Fruit fly (Drosophila melanogaster): ENCODE data around the gene Arp3.
A peak's percentile ranks its signal among the peaks of the same experiment; 100 is the strongest.

The Arp3 gene

DNA sequence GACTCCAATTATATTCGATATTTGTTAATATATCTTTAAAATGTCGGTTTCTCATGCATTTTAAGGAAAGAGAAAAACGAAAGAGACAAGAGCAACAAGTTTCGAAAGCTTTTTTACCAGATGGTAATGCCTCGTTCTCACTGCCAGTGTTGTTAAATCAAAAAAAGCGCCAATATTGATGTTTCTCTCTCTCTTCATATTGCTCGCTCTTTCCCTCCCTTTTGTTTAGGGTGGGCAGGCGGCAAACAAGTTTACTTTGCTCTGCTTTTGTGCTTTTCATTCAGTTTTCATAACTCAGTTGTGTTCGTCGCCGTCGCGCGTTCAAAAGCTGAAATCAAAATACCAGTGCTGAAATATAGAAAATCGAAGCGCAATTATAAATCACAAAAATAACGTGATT lies 33.9 kb downstream of the Arp3 start (continued):
- TF ChIP-seq Met (GFP tag; optimal IDR thresholded peaks at IDR 0.05) (peak; percentile 59), eg (GFP tag; IDR thresholded peaks at IDR 0.05) (0 out of 3 replicates have a peak, but pooled peaks have one; percentile 18), CG8632 (GFP tag; optimal IDR thresholded peaks at IDR 0.05) (peak; percentile 28), vri (GFP tag; optimal IDR thresholded peaks at IDR 0.05) (peak; percentile 88), CG34406 (GFP tag; optimal IDR thresholded peaks at IDR 0.05) (peak; percentile 19), achi (GFP tag; optimal IDR thresholded peaks at IDR 0.05) (peak; percentile 32), Ets96B (tag; optimal IDR thresholded peaks at IDR 0.05) (peak; percentile 4), CG6792 (GFP tag; optimal IDR thresholded peaks at IDR 0.05) (peak; percentile 38), CG7368 (GFP tag; optimal IDR thresholded peaks at IDR 0.05) (peak; percentile 44), CG16779 (tag; optimal IDR thresholded peaks at IDR 0.05) (peak; percentile 47), CG8119 (GFP tag; IDR thresholded peaks at IDR 0.05) (peak; percentile 49; the same call in 1 of the 3 replicates)

DNA sequence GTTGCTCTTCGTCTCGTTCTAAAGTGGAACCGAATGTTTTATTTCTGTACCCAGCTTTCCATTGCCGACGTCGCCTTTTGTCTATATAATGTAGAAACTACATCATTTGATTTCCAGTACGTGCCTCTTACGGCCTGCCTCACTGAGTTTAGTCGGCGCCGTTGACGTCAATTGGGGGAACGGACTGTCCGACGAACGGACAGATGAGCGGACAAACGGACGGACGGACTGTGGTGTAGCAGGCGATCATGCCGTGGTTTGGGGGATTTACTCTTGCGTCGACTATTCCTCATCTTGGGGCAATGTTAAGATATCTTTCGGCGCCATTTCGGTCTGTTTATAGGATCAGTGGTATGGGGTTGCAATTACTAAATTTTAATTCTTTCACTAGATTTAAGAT lies 34.9 kb downstream of the Arp3 start:
- TF ChIP-seq dsx (GFP tag; optimal IDR thresholded peaks at IDR 0.05; ENCODE audit: poor library complexity, severe bottlenecking) (no peak), CG16779 (tag; optimal IDR thresholded peaks at IDR 0.05) (no peak), Hr39 (GFP tag; optimal IDR thresholded peaks at IDR 0.05) (no peak), CG15336 (GFP tag; IDR thresholded peaks at IDR 0.05) (no peak), Smox (GFP tag; optimal IDR thresholded peaks at IDR 0.05) (no peak), fkh (GFP tag; optimal IDR thresholded peaks at IDR 0.05) (no peak), CG7368 (GFP tag; optimal IDR thresholded peaks at IDR 0.05) (no peak), CG6792 (GFP tag; optimal IDR thresholded peaks at IDR 0.05) (no peak), Ets96B (tag; optimal IDR thresholded peaks at IDR 0.05) (no peak), CG3032 (tag; optimal IDR thresholded peaks at IDR 0.05) (no peak), Hr38 (GFP tag; optimal IDR thresholded peaks at IDR 0.05) (no peak), net (GFP tag; optimal IDR thresholded peaks at IDR 0.05) (no peak), CG8319 (GFP tag; optimal IDR thresholded peaks at IDR 0.05) (no peak), CG34406 (GFP tag; optimal IDR thresholded peaks at IDR 0.05) (no peak), CG31627 (GFP tag; optimal IDR thresholded peaks at IDR 0.05) (no peak), CG6163 (GFP tag; IDR thresholded peaks at IDR 0.05) (no peak)

DNA sequence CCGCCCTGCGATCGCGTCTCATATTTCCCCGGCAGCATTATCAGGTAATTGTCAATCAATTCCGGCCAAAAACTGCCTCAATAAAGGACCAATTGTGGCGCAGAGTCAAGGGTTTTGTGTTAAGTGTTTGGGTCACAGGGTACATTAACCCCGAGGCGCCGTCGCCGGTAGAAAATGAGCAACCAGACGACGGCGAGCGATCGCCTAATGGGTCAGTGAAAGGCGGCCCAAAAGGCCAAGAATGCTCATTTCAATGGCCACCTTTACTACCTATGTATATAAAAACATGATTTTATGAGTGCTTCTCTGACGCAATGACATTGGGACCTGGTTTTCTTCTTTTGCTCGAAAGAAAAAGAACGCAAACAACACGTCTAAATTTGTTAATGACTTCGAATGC lies 36.1 kb downstream of the Arp3 start:
- TF ChIP-seq Lpt (GFP tag; optimal IDR thresholded peaks at IDR 0.05) (no peak), ss (GFP tag; optimal IDR thresholded peaks at IDR 0.05) (no peak), CG10631 (GFP tag; optimal IDR thresholded peaks at IDR 0.05) (no peak), pdm3 (GFP tag; optimal IDR thresholded peaks at IDR 0.05) (no peak), Ets96B (tag; optimal IDR thresholded peaks at IDR 0.05) (no peak), CG8119 (GFP tag; IDR thresholded peaks at IDR 0.05) (no peak), CG31627 (GFP tag; optimal IDR thresholded peaks at IDR 0.05) (no peak)

DNA sequence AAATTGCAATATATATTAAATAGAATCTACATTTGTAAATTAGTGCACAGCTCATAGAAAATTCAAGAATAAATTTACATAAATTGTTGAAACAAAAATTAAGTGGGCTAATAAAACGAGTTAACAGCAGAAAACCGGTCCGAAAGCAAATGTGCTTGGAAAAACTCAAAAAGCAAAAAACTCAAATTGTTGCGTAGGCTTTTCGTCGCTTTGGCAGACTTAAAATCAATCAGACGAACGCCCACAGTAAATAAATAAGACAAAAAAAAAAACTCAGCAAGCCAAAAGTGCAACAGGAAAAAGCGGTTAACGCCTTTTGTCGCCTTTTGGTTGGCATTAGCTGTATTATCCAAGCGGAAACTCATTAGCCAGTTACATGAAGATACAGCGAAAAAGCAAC lies 37.7 kb downstream of the Arp3 start:
- TF ChIP-seq Sox15 (GFP tag; optimal IDR thresholded peaks at IDR 0.05): no peak
- TF ChIP-seq fkh (GFP tag; optimal IDR thresholded peaks at IDR 0.05): no peak
- no peak for TF ChIP-seq CG6854 (GFP tag; optimal IDR thresholded peaks at IDR 0.05)
- no peak for TF ChIP-seq net (GFP tag; optimal IDR thresholded peaks at IDR 0.05)
- no peak for TF ChIP-seq CG11762 (GFP tag; optimal IDR thresholded peaks at IDR 0.05; ENCODE audit: insufficient read depth)
- no peak for TF ChIP-seq eg (GFP tag; IDR thresholded peaks at IDR 0.05)
- no peak for TF ChIP-seq CG1621 (tag; optimal IDR thresholded peaks at IDR 0.05)
- TF ChIP-seq CG10669 (GFP tag; optimal IDR thresholded peaks at IDR 0.05): no peak
- no peak for TF ChIP-seq Hr4 (GFP tag; optimal IDR thresholded peaks at IDR 0.05)
- no peak for TF ChIP-seq CG3032 (tag; optimal IDR thresholded peaks at IDR 0.05)
- TF ChIP-seq dsx (GFP tag; optimal IDR thresholded peaks at IDR 0.05; ENCODE audit: poor library complexity, severe bottlenecking): no peak
- no peak for TF ChIP-seq CG6163 (GFP tag; IDR thresholded peaks at IDR 0.05)
- no peak for TF ChIP-seq CG6808 (GFP tag; optimal IDR thresholded peaks at IDR 0.05)
- TF ChIP-seq Eip78C (GFP tag): no peak
- TF ChIP-seq CG10631 (GFP tag; optimal IDR thresholded peaks at IDR 0.05): no peak
- TF ChIP-seq acj6 (GFP tag; optimal IDR thresholded peaks at IDR 0.05): no peak

Measured in whole organism, prepupa.